Worm (Caenorhabditis elegans): ENCODE results near the gene hhat-2.

The hhat-2 gene

DNA sequence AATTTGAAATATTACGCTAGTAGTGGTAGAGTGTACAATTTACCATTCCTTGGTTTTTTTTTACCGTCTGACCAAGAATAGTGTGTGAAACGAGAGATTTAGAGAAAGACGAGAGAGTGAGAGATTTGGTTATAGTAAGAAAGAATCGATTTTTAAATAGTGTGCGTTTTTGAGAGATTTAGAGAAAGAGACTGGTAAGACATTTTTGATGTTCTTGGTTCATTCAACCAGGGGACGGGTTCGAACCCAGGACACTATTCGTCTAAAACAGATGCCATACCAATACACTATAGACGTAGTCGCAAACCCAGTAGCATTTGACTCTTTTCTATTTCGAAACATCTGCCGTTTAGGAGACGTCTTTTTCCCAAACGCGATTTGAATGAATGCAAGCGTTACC, 9.2 kb upstream of the hhat-2 start (continued):
- peak; percentile 78 for TF ChIP-seq repo-1 (tag; optimal IDR thresholded peaks at IDR 0.05)
- no peak for TF ChIP-seq dox-1 (GFP tag; IDR thresholded peaks at IDR 0.05)
- peak; percentile 79 for TF ChIP-seq B0261.1 (tag; optimal IDR thresholded peaks at IDR 0.05)
- TF ChIP-seq madf-3 (GFP tag; IDR thresholded peaks at IDR 0.05) = no peak
- TF ChIP-seq xnd-1 (tag; optimal IDR thresholded peaks at IDR 0.05) = no peak
- TF ChIP-seq Y95B8A.8 (GFP tag; IDR thresholded peaks at IDR 0.05) = 0 out of 2 replicates have a peak, but pooled peaks have one; percentile 18
- TF ChIP-seq zfh-2 (GFP tag; conservative IDR thresholded peaks at IDR 0.05) = no peak
- TF ChIP-seq sptf-2 (GFP tag; optimal IDR thresholded peaks at IDR 0.05) = no peak
- TF ChIP-seq ceh-40 (GFP tag; IDR thresholded peaks at IDR 0.05) = no peak
- TF ChIP-seq bed-2 (GFP tag; IDR thresholded peaks at IDR 0.05) = no peak
- no peak for TF ChIP-seq F39B2.1 (GFP tag; IDR thresholded peaks at IDR 0.05)
- no peak for TF ChIP-seq nhr-120 (GFP tag; IDR thresholded peaks at IDR 0.05)
- TF ChIP-seq snpc-1.1 (tag; optimal IDR thresholded peaks at IDR 0.05; ENCODE audit: insufficient read depth) = peak; percentile 53
- TF ChIP-seq rec-8 (tag; optimal IDR thresholded peaks at IDR 0.05) = peak; percentile 44 to 55
- TF ChIP-seq F33H1.4 (GFP tag; IDR thresholded peaks at IDR 0.05) = peak; percentile 50
- no peak for TF ChIP-seq F55B11.4 (tag; optimal IDR thresholded peaks at IDR 0.05; ENCODE audit: borderline replicate concordance, insufficient read depth)
- TF ChIP-seq hmg-1.2 (GFP tag; IDR thresholded peaks at IDR 0.05) = peak; percentile 94
- no peak for TF ChIP-seq bed-1 (GFP tag; IDR thresholded peaks at IDR 0.05)
- no peak for TF ChIP-seq ceh-79 (tag; optimal IDR thresholded peaks at IDR 0.05)
- TF ChIP-seq Y53G8AR.9 (GFP tag; conservative IDR thresholded peaks at IDR 0.05) = no peak; the same call in 1 of the 2 replicates
- no peak for TF ChIP-seq sdz-38 (tag; optimal IDR thresholded peaks at IDR 0.05)
- peak; percentile 66 for TF ChIP-seq F49E8.2 (tag; optimal IDR thresholded peaks at IDR 0.05; ENCODE audit: insufficient read depth)
- TF ChIP-seq F57A8.1 (GFP tag; optimal IDR thresholded peaks at IDR 0.05) = no peak
- no peak for TF ChIP-seq ceh-58 (GFP tag; IDR thresholded peaks at IDR 0.05)
- TF ChIP-seq Y53F4B.3 (GFP tag; IDR thresholded peaks at IDR 0.05) = 0 out of 2 replicates have a peak, but pooled peaks have one; percentile 34
- TF ChIP-seq rcor-1 (GFP tag; IDR thresholded peaks at IDR 0.05) = peak; percentile 72
- TF ChIP-seq nfya-2 (GFP tag; IDR thresholded peaks at IDR 0.05) = no peak
- no peak for TF ChIP-seq nhr-80 (tag; optimal IDR thresholded peaks at IDR 0.05)
- TF ChIP-seq attf-6 (GFP tag; IDR thresholded peaks at IDR 0.05) = peak; percentile 98
- no peak for TF ChIP-seq mes-4 (tag; optimal IDR thresholded peaks at IDR 0.05)
- peak; percentile 81 for TF ChIP-seq ztf-26 (tag; optimal IDR thresholded peaks at IDR 0.05)
- TF ChIP-seq ztf-28 (GFP tag; IDR thresholded peaks at IDR 0.05) = no peak
- TF ChIP-seq efl-1 (GFP tag; optimal IDR thresholded peaks at IDR 0.05) = peak; percentile 14
- TF ChIP-seq tlf-1 (GFP tag; optimal IDR thresholded peaks at IDR 0.05) = peak; percentile 43
- TF ChIP-seq egl-18 (GFP tag; IDR thresholded peaks at IDR 0.05) = no peak
- no peak for TF ChIP-seq cebp-1 (GFP tag; IDR thresholded peaks at IDR 0.05)
- peak; percentile 78 for TF ChIP-seq cebp-1 (tag; optimal IDR thresholded peaks at IDR 0.05)
- no peak; the same call in 1 of the 2 replicates for TF ChIP-seq B0336.3 (GFP tag; IDR thresholded peaks at IDR 0.05)
- no peak for TF ChIP-seq attf-5 (GFP tag; optimal IDR thresholded peaks at IDR 0.05)
- TF ChIP-seq lag-1 (GFP tag; IDR thresholded peaks at IDR 0.05) = no peak
- TF ChIP-seq nfyb-1 (GFP tag; IDR thresholded peaks at IDR 0.05) = no peak
- no peak for TF ChIP-seq nfya-1 (tag; optimal IDR thresholded peaks at IDR 0.05; ENCODE audit: borderline replicate concordance, insufficient read depth)
- TF ChIP-seq him-1 (tag; optimal IDR thresholded peaks at IDR 0.05) = no peak
- no peak for TF ChIP-seq ztf-6 (GFP tag; IDR thresholded peaks at IDR 0.05)
- TF ChIP-seq ZK185.1 (tag; optimal IDR thresholded peaks at IDR 0.05; ENCODE audit: poor library complexity, severe bottlenecking) = peak; percentile 94
- peak; percentile 43 for TF ChIP-seq K12H6.12 (tag; optimal IDR thresholded peaks at IDR 0.05)
- TF ChIP-seq F52B5.7 (tag; optimal IDR thresholded peaks at IDR 0.05) = no peak
- TF ChIP-seq ztf-22 (GFP tag; optimal IDR thresholded peaks at IDR 0.05) = no peak
- TF ChIP-seq gei-17 (GFP tag; optimal IDR thresholded peaks at IDR 0.05) = no peak

All from whole organism, young adult.